Worm (Caenorhabditis elegans): ENCODE results near the gene ddl-2.

ce11 chrII:13542991-13543390 lies 4.5 kb downstream of the ddl-2 start:
- no peak for TF ChIP-seq W03F9.2 (tag; optimal IDR thresholded peaks at IDR 0.05)
- TF ChIP-seq dao-5 (tag; optimal IDR thresholded peaks at IDR 0.05), result no peak
- no peak for TF ChIP-seq him-1 (tag; optimal IDR thresholded peaks at IDR 0.05)

Data from whole organism, L4/young adult.